Fruit fly (Drosophila melanogaster): Measurements from ENCODE around the gene Dnz1.
A peak's percentile ranks its signal among the peaks of the same experiment; 100 is the strongest.

The Dnz1 gene

DNA sequence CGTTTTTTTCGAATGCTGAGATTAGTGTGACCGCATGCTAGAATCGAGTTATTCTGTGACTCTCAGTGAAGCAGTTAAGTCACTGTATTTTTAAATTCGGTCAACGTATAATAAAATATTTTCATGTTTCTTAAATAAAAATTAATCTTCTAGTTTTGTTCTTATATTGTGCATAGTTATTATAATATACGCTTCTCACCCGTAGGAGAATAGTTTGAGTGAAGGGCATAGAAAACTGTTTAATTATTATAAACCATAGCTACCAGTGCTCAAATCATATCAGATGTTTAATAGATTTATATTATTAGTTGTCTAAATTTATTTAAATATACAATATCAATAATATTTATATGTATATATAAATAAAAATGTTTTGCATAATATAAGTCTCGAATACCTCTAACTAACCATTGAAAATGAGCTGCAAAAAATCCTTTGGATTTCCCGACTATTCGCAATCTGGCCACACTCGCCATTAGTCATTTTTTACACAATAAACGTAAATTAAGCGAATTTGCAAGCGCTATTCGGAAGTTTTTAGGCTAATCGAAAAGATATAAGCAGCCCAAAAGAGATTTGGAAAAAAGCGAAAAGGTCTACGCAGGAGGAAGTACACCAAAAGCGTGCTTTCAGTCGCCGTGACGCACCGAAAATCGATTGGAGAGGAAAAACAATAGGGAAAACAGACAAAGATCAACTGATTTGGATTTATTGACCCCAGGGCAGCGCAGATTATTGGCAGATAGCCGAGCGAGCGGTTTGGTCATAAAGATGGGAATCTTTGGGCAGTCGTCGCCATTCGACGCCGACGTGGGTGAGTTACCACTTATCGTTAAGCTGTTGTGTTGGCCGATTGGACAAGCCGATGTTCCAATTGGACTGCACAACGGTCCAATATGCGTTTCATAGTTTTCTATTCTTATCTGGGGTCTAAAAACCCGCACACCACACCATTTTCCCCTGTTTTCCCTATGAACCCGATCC lies 1.9 kb upstream of the Dnz1 start, which contains the start of the genes aurB and Stam (continued):
- TF ChIP-seq danr (GFP tag; IDR thresholded peaks at IDR 0.05) (no peak), scrt (GFP tag; optimal IDR thresholded peaks at IDR 0.05) (peak; percentile 11), oc (tag; optimal IDR thresholded peaks at IDR 0.05) (peak; percentile 42), CG10267 (tag; optimal IDR thresholded peaks at IDR 0.05) (peak; percentile 59), Gug (GFP tag; IDR thresholded peaks at IDR 0.05) (no peak), insv (GFP tag; optimal IDR thresholded peaks at IDR 0.05) (peak; percentile 90 to 98), so (GFP tag; IDR thresholded peaks at IDR 0.05) (no peak), CG13287 (GFP tag; IDR thresholded peaks at IDR 0.05; ENCODE audit: partially characterized antibody) (no peak), CG7839 (tag; optimal IDR thresholded peaks at IDR 0.05) (peak; percentile 68), Sox102F (GFP tag; optimal IDR thresholded peaks at IDR 0.05) (peak; percentile 71), CG34376 (GFP tag; optimal IDR thresholded peaks at IDR 0.05) (no peak), E2f2 (GFP tag; IDR thresholded peaks at IDR 0.05) (peak; percentile 83), Sox100B (GFP tag; optimal IDR thresholded peaks at IDR 0.05) (peak; percentile 65), CG2678 (tag; optimal IDR thresholded peaks at IDR 0.05) (peak; percentile 72), Sin3A (optimal IDR thresholded peaks at IDR 0.05) (peak; percentile 11), gt (GFP tag; IDR thresholded peaks at IDR 0.05) (no peak), ab (GFP tag; optimal IDR thresholded peaks at IDR 0.05) (no peak), chinmo (GFP tag; IDR thresholded peaks at IDR 0.05; ENCODE audit: partially characterized antibody) (no peak), sqz (GFP tag; optimal IDR thresholded peaks at IDR 0.05) (peak; percentile 66), sens-2 (GFP tag; IDR thresholded peaks at IDR 0.05) (no peak), Fer2 (tag; optimal IDR thresholded peaks at IDR 0.05) (peak; percentile 29), CG7357 (GFP tag; IDR thresholded peaks at IDR 0.05) (no peak), CG10979 (tag; optimal IDR thresholded peaks at IDR 0.05) (peak; percentile 50), Hmr (GFP tag; optimal IDR thresholded peaks at IDR 0.05) (peak; percentile 55), Side (GFP tag; optimal IDR thresholded peaks at IDR 0.05) (no peak), HLH4C (GFP tag; IDR thresholded peaks at IDR 0.05; ENCODE audit: partially characterized antibody) (no peak), CG12744 (GFP tag; optimal IDR thresholded peaks at IDR 0.05) (no peak), Hr78 (GFP tag; optimal IDR thresholded peaks at IDR 0.05) (no peak), bbx (GFP tag; IDR thresholded peaks at IDR 0.05; ENCODE audit: partially characterized antibody) (no peak), onecut (GFP tag; IDR thresholded peaks at IDR 0.05) (no peak), dm (GFP tag; optimal IDR thresholded peaks at IDR 0.05) (no peak), ERR (GFP tag; optimal IDR thresholded peaks at IDR 0.05) (no peak), lilli (GFP tag; optimal IDR thresholded peaks at IDR 0.05) (no peak), HmgZ (tag; optimal IDR thresholded peaks at IDR 0.05) (no peak), gro (GFP tag; optimal IDR thresholded peaks at IDR 0.05) (no peak), CG7928 (GFP tag; optimal IDR thresholded peaks at IDR 0.05) (no peak), kah (GFP tag; optimal IDR thresholded peaks at IDR 0.05) (no peak), CG13775 (GFP tag; optimal IDR thresholded peaks at IDR 0.05) (peak; percentile 68), CG1603 (tag; optimal IDR thresholded peaks at IDR 0.05) (no peak), CG2889 (GFP tag; IDR thresholded peaks at IDR 0.05) (no peak), yki (optimal IDR thresholded peaks at IDR 0.05) (no peak), CG32532 (GFP tag; IDR thresholded peaks at IDR 0.05) (peak; percentile 60), CG4707 (GFP tag; optimal IDR thresholded peaks at IDR 0.05) (no peak), Atf6 (GFP tag; IDR thresholded peaks at IDR 0.05) (no peak; the same call in 1 of the 2 replicates), BEAF-32 (GFP tag; optimal IDR thresholded peaks at IDR 0.05) (peak; percentile 7), CG31365 (tag; optimal IDR thresholded peaks at IDR 0.05) (no peak), ac (GFP tag; optimal IDR thresholded peaks at IDR 0.05) (no peak), fu2 (GFP tag; optimal IDR thresholded peaks at IDR 0.05) (no peak), Dll (GFP tag; IDR thresholded peaks at IDR 0.05; ENCODE audit: partially characterized antibody) (no peak)
